Fruit fly (Drosophila melanogaster): ENCODE measurements around the gene CG12481.

Gene CG12481

DNA sequence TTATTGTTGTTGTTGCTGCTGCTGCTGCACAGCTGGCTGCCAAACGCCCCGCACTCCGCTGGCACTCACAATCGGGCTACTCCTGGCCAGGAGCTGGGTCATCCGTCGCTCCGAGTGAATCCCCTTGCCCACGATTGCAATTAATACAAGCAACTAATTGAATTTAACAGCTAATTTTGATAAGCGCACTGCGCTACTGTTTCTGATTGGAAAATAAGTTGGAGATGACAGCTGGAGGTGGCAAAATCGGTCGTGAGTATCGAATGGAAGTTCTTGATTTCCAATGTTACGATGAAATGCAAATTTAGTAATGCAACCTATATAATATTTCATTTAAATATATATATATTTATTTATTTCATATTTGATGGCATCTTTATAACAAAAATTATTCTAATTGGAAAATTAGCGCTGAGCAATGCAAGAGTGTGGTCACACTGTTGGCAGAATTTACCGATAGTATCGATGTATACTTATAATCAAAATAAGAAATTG is 46.8 kb downstream of the CG12481 start, which contains the start of gene CG42271 (continued):
- TF ChIP-seq Hmr (GFP tag; optimal IDR thresholded peaks at IDR 0.05): no peak
- TF ChIP-seq CG3407 (GFP tag; optimal IDR thresholded peaks at IDR 0.05): no peak
- no peak for TF ChIP-seq CG14965 (GFP tag; optimal IDR thresholded peaks at IDR 0.05; ENCODE audit: borderline replicate concordance)
- no peak for TF ChIP-seq CG12236 (GFP tag; optimal IDR thresholded peaks at IDR 0.05)
- no peak for TF ChIP-seq CG13624 (GFP tag; optimal IDR thresholded peaks at IDR 0.05)
- TF ChIP-seq ato (GFP tag; IDR thresholded peaks at IDR 0.05; ENCODE audit: partially characterized antibody): peak; percentile 74
- TF ChIP-seq ac (GFP tag; optimal IDR thresholded peaks at IDR 0.05): no peak
- peak; percentile 11 for TF ChIP-seq CG4820 (GFP tag; optimal IDR thresholded peaks at IDR 0.05)
- no peak for TF ChIP-seq Meics (GFP tag; optimal IDR thresholded peaks at IDR 0.05)
- no peak for TF ChIP-seq tap (tag; optimal IDR thresholded peaks at IDR 0.05)
- TF ChIP-seq dati (GFP tag; IDR thresholded peaks at IDR 0.05): no peak
- no peak for TF ChIP-seq nau (GFP tag; optimal IDR thresholded peaks at IDR 0.05)
- TF ChIP-seq CG8765 (GFP tag; IDR thresholded peaks at IDR 0.05): no peak
- no peak for TF ChIP-seq pb (GFP tag; optimal IDR thresholded peaks at IDR 0.05)
- TF ChIP-seq fd96Cb (tag; optimal IDR thresholded peaks at IDR 0.05): peak; percentile 16
- peak; percentile 97 for TF ChIP-seq Dll (GFP tag; IDR thresholded peaks at IDR 0.05; ENCODE audit: partially characterized antibody)
- no peak for TF ChIP-seq B-H1 (GFP tag; IDR thresholded peaks at IDR 0.05)
- TF ChIP-seq CG31388 (GFP tag; optimal IDR thresholded peaks at IDR 0.05): no peak
- peak; percentile 5 for TF ChIP-seq ewg (GFP tag; optimal IDR thresholded peaks at IDR 0.05)
- peak; percentile 31; the same call in 1 of the 3 replicates for TF ChIP-seq dysf (GFP tag; IDR thresholded peaks at IDR 0.05)
- TF ChIP-seq Nf-YA (GFP tag; IDR thresholded peaks at IDR 0.05): no peak
- TF ChIP-seq Eip74EF (GFP tag; optimal IDR thresholded peaks at IDR 0.05): no peak
- peak; percentile 79 for TF ChIP-seq CG12659 (GFP tag; optimal IDR thresholded peaks at IDR 0.05)
- peak; percentile 53 for TF ChIP-seq zen (tag; optimal IDR thresholded peaks at IDR 0.05)
- TF ChIP-seq NFAT (GFP tag; IDR thresholded peaks at IDR 0.05): no peak
- TF ChIP-seq Myb (GFP tag; optimal IDR thresholded peaks at IDR 0.05): peak; percentile 5
- peak; percentile 50; the same call in 1 of the 2 replicates for TF ChIP-seq Rfx (GFP tag; IDR thresholded peaks at IDR 0.05)
- TF ChIP-seq Trl (optimal IDR thresholded peaks at IDR 0.05): no peak
- no peak for TF ChIP-seq Trl (GFP tag; optimal IDR thresholded peaks at IDR 0.05)
- TF ChIP-seq al (GFP tag; IDR thresholded peaks at IDR 0.05): 0 out of 2 replicates have a peak, but pooled peaks have one; percentile 30
- TF ChIP-seq Opbp (GFP tag; IDR thresholded peaks at IDR 0.05; ENCODE audit: partially characterized antibody): peak; percentile 85
- peak; percentile 41 for TF ChIP-seq Xbp1 (GFP tag; optimal IDR thresholded peaks at IDR 0.05)
- TF ChIP-seq sd (tag; optimal IDR thresholded peaks at IDR 0.05): no peak
- TF ChIP-seq prd (optimal IDR thresholded peaks at IDR 0.05): no peak
- TF ChIP-seq prd (GFP tag; IDR thresholded peaks at IDR 0.05): peak; percentile 65; the same call in 2 of the 3 replicates
- TF ChIP-seq NC2α (GFP tag; optimal IDR thresholded peaks at IDR 0.05): no peak
- TF ChIP-seq zfh1 (GFP tag; IDR thresholded peaks at IDR 0.05): no peak; the same call in 2 of the 3 replicates
- TF ChIP-seq bowl (GFP tag; IDR thresholded peaks at IDR 0.05): no peak
- no peak for TF ChIP-seq CG12155 (GFP tag; optimal IDR thresholded peaks at IDR 0.05)
- no peak for TF ChIP-seq CG1647 (GFP tag; optimal IDR thresholded peaks at IDR 0.05)
- TF ChIP-seq zen2 (GFP tag; IDR thresholded peaks at IDR 0.05; ENCODE audit: partially characterized antibody): peak; percentile 89
- no peak for TF ChIP-seq MTF-1 (GFP tag; optimal IDR thresholded peaks at IDR 0.05; ENCODE audit: borderline replicate concordance)
- TF ChIP-seq CG43689 (GFP tag; IDR thresholded peaks at IDR 0.05): no peak
- TF ChIP-seq CG13287 (GFP tag; IDR thresholded peaks at IDR 0.05; ENCODE audit: partially characterized antibody): peak; percentile 97
- peak; percentile 91 for TF ChIP-seq MESR4 (GFP tag; optimal IDR thresholded peaks at IDR 0.05)
- no peak for TF ChIP-seq Bdp1 (GFP tag; optimal IDR thresholded peaks at IDR 0.05)
- TF ChIP-seq CG3163 (GFP tag; optimal IDR thresholded peaks at IDR 0.05): no peak
- TF ChIP-seq mirr (GFP tag; optimal IDR thresholded peaks at IDR 0.05): no peak
- TF ChIP-seq esg (GFP tag; conservative IDR thresholded peaks at IDR 0.05): no peak
- no peak for TF ChIP-seq CG4730 (GFP tag; IDR thresholded peaks at IDR 0.05)
- peak; percentile 40; the same call in 1 of the 2 replicates for TF ChIP-seq CG42726 (GFP tag; IDR thresholded peaks at IDR 0.05; ENCODE audit: partially characterized antibody)
